Fruit fly (Drosophila melanogaster) whole organism: ENCODE data around the gene CG5641.

Experiments used
- CG8478 ChIP-seq: fragments of >200 bp; optimal IDR thresholded peaks from 2 replicates; lab custom pipeline; 2018; ENCODE audit warnings: inconsistent platforms
- Dll ChIP-seq: fragments of >200 bp; optimal IDR thresholded peaks from 2 replicates; lab custom pipeline; 2017
- EcR ChIP-seq, 2 experiments: fragments of >200 bp; optimal IDR thresholded peaks; 2 replicates each; lab custom pipeline; 2017; ENCODE audit warnings: missing biosample characterization in 2 of 2, missing genetic modification characterization in 2 of 2, missing genetic modification reagents in 2 of 2
- pan ChIP-seq: fragments of >200 bp; optimal IDR thresholded peaks from 2 replicates; lab custom pipeline; 2017
- psq ChIP-seq: fragments of >200 bp; optimal IDR thresholded peaks from 2 replicates; lab custom pipeline; 2017
- usp ChIP-seq: fragments of >200 bp; optimal IDR thresholded peaks from 2 replicates; lab custom pipeline; 2017; ENCODE audit warnings: missing biosample characterization, missing genetic modification characterization, mixed read lengths

CG5641 gene

DNA sequence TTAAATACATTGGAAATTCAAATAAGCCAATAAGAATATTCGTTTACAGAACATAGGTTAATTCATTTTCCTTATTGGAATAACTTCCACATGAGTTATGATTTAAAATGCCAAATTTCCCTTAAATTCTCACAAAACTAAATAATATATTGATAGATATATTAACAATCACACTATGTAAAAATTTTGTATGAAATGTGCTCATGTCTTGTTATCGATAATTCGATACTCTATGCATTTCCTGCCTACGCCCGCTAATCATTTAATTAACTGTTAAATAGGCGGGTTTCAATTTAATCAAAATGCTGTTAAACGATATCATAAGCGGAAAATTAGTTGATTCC lies 2.8 kb downstream of the CG5641 start, which contains the start of gene NANS:
Gene NANS, plus strand, starts transcription at position 269 of the 344 bp plus-strand sequence.
- TF ChIP-seq Dll (lab: Kevin White, UChicago) (no peak), psq (lab: Kevin White, UChicago) (no peak), pan (no peak), EcR (GFP tag; optimal IDR thresholded peaks at IDR 0.05; lab: Kevin White, UChicago) (no peak), CG8478 (no peak), usp (GFP tag; lab: Kevin White, UChicago) (no peak)

DNA sequence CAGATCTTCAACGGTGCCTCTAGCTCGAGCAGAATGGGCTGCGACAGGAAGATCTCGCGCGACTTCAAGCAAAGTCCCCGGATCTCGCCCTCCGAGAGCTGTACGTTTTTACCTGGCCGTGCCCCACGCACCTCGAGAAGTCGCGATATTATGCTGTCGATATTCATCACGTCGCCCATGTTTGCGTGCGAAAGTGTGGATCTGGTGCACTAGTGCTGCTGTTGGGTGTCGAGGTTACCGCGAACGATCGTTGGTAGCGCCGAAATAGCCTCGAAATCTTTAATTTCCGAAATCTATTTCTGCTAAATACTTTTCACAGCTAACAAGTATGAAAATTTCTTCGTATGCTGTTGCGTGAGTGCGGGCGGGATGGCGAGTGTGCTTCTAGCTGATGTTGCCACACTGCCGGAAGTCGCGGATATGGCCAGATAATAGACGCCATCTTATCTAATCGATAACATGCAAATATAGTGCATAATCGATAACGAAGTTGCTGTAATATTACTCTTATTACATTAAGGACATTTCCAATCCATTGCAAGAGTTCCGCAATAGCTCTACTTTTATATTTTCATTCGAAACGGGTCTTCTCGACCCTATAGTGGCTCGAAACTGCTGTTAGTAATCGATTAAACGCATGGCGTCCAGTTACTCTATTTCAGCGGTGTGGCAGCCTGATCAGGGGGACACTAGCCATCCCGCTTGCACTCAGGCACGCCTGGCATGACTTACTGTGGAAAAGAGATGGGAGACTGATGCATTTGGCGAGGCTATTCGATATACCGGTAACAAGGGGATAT lies 3.4 kb downstream of the CG5641 start, which contains the start of gene Pp1-87B:
Gene Pp1-87B, minus strand, starts transcription at position 408 of the 800 bp plus-strand sequence.
- TF ChIP-seq psq (lab: Kevin White, UChicago) (no peak), CG8478 (peak; percentile 71)

DNA sequence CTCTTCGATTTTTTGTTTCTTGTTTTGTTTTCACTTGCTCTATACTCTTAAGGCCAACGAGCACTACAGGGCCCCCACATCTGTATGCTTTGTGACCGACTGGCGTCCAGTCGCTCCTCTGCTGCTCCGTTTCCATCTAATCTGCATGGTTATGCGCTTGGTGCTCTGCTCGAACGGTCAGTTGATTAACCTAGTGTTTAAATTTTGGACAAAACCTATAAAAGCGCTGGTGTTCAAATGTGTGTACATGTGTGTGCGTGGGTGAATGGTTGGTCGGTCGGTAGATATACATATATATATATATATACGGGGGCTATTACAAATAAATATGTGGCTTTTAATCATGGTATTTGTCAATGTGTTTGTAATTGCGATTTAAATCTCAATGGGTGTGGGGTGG lies 5.1 kb downstream of the CG5641 start:
- no peak for TF ChIP-seq pan
- TF ChIP-seq usp (GFP tag; lab: Kevin White, UChicago), result no peak
- TF ChIP-seq CG8478, result no peak
- TF ChIP-seq psq (lab: Kevin White, UChicago), result no peak
- TF ChIP-seq EcR (GFP tag; optimal IDR thresholded peaks at IDR 0.05; lab: Kevin White, UChicago), result no peak
- no peak for TF ChIP-seq Dll (lab: Kevin White, UChicago)

DNA sequence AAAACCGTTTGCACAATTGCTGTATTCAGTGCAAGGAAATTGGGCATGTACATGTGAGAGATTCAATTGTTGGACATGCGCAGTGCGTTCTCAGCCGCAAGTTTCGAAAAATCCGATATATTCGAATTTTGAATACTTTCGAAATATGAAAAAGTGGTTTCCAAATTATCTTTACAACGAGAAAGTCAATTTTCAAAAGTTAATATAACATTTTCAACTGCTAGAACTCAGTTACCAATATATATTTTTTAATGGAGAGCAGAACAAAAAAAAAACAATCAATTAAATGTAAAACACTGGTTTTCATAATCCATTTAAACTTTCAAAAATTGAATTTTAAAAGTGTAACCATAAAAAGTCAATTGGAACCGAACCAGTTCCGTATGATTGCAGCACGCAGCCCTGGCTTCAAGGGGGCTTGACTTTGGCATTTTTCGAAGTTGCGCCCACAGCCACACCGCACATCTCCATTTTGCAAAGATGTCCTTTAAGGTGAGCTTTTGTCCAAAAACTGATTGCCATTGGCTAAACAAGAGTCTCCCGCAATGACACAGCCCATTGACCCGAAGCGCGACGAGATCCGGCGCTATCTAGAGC lies 6.6 kb downstream of the CG5641 start, which contains the start of the genes Scgbeta and CG17202:
Gene Scgbeta, minus strand, starts transcription at position 51 of the 597 bp plus-strand sequence.
Gene CG17202, plus strand, starts transcription at position 390 of the 597 bp plus-strand sequence.
- TF ChIP-seq usp (GFP tag; lab: Kevin White, UChicago) (no peak), Dll (lab: Kevin White, UChicago) (no peak), pan (no peak), psq (lab: Kevin White, UChicago) (no peak), CG8478 (no peak), EcR (GFP tag; optimal IDR thresholded peaks at IDR 0.05; lab: Kevin White, UChicago) (no peak)

DNA sequence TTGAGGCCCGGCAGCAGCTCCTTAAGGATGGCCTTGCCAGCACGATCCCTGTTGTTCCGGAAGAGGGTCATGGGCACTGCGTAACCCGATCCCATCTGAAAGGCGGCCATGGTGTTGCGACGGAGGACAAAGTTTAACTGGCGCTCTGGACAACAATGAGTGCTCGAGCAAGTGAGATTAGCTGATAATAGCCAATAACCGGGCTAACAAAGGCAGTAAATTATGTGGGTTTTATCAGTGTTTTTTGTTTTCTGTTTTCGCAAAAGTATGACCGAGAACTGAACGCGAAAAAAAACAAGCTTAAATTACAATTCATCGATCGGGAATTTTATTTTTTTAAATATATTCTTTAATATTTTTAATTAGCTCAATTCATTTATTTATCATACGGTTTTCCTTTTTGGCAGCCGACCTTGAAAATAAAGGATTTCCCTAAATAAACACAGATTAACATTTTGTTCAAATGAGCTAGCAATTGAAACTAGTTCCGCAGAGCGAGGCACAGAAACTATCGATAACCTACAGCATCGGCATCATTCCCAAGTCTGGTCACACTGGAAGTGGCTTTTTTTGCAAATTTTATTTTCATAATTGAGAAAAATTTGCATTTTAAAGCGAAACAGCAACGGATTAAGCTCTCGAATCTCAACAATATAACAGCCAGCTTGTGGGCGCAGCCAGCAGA lies 15.7 kb downstream of the CG5641 start, which contains the start of the genes Dip-C and pps:
Gene Dip-C, minus strand, starts transcription at position 486 of the 685 bp plus-strand sequence.
Gene pps, plus strand, starts transcription at position 555 of the 685 bp plus-strand sequence.
- TF ChIP-seq EcR (GFP tag; optimal IDR thresholded peaks at IDR 0.05; lab: Kevin White, UChicago) (no peak), pan (no peak), usp (GFP tag; lab: Kevin White, UChicago) (no peak), CG8478 (no peak), psq (lab: Kevin White, UChicago) (no peak), Dll (lab: Kevin White, UChicago) (no peak)

DNA sequence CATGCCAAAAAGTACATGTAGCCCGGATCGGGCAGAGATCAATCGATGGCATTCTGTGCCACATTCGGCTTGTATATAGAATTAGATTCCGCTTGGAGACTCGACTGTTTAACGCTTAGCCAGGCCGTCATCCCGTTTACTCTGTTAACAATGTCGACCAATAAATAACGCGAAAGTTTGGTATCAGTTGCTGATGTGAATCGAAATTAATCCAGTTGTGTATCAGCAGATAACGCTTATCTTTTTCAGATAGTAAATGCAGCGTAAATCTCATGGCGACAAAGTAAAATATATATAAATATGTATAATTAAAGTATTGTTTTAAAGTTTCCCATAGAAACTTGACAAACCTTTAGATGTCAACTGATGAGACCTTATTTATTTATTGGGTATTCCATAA lies 17.6 kb downstream of the CG5641 start:
- no peak for TF ChIP-seq CG8478
- no peak for TF ChIP-seq pan
- TF ChIP-seq Dll (lab: Kevin White, UChicago), result no peak
- TF ChIP-seq EcR (GFP tag; optimal IDR thresholded peaks at IDR 0.05; lab: Kevin White, UChicago), result no peak
- TF ChIP-seq psq (lab: Kevin White, UChicago), result no peak
- no peak for TF ChIP-seq usp (GFP tag; lab: Kevin White, UChicago)

DNA sequence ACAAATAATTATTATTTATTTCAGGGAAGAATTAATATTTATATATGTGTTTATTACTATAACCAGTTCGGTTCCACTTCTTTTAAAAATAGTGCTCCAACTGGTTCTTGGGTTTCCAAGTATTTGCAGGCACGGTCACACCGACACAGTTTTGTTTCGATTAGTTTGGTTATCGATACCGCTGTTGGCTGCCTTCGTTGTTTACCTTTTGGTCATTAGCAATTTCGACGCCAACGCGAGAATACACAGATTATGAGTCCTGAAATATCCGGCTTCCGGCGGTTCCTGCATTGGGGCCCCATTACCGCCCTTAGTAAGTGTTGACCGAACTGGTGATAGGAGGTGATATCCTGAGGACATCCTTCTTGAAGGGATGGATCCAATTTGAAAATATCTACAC lies 20.9 kb downstream of the CG5641 start, which contains the start of gene CG5196:
Gene CG5196, plus strand, starts transcription at position 157 of the 400 bp plus-strand sequence.
- TF ChIP-seq usp (GFP tag; lab: Kevin White, UChicago), result no peak
- no peak for TF ChIP-seq Dll (lab: Kevin White, UChicago)
- TF ChIP-seq CG8478, result no peak
- TF ChIP-seq pan, result no peak
- TF ChIP-seq EcR (GFP tag; optimal IDR thresholded peaks at IDR 0.05; lab: Kevin White, UChicago), result no peak
- no peak for TF ChIP-seq psq (lab: Kevin White, UChicago)

DNA sequence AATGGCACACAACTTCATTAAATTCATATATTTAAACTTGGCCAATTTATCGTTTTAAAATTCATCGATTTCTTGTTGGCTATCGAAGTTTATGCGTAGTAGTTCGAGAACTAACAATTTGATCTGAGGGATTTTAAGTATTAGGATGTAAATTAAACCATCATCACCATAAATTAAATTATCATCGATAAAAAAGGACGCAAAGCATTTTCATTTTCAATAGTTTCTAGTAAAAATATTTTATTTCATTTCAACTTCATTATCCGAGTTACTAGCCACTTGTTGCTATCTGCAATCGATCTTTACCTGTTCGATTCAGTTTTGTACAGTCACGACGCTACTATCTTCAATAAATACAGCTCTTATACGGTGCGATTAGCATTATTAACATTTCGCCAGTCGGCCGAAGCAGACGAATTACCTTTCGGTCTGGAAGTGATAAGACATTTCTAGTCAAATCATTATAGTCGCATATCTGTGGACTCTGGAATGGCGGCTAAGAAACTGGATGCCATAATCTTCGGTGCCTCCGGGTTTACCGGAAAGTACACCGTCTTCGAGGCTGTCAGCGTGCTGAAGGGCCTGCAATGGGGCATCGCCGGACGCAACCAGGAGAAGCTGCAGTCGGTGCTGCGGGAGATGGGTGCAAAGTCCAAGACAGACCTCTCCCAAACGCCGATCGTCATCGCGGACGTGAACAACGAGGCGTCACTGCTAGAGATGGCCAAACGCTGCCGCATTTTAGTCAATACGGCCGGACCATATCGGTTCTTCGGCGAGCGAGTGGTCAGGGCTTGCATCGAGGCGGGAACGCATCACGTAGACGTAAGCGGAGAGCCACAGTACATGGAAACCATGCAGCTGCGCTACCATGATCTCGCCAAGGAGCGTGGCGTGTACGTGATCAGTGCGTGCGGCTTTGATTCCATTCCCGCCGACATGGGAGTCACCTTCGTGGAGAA lies 22.6 kb downstream of the CG5641 start, which contains the start of gene CG5167:
Gene CG5167, plus strand, starts transcription at position 298 of the 962 bp plus-strand sequence.
- TF ChIP-seq pan (no peak), psq (lab: Kevin White, UChicago) (no peak), CG8478 (no peak), usp (GFP tag; lab: Kevin White, UChicago) (no peak), Dll (lab: Kevin White, UChicago) (no peak), EcR (GFP tag; optimal IDR thresholded peaks at IDR 0.05; lab: Kevin White, UChicago) (no peak)

DNA sequence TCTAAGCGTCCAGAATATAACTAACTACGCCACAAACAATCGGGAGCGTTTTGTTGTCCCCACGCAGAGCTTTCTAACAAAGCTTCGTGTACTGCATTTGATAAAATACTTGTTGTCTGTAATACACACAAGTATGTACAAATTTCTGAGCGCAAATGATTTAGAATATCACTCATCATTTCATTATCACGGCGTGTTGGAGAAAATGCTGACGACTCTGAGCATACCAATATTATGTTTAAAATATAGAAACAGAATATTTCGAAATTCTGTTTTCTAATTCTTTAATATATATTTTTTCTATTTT lies 23.2 kb downstream of the CG5641 start, which contains the start of gene Cyp9f2:
Gene Cyp9f2, minus strand, starts transcription at position 101 of the 307 bp plus-strand sequence.
- TF ChIP-seq pan (no peak), CG8478 (no peak)

DNA sequence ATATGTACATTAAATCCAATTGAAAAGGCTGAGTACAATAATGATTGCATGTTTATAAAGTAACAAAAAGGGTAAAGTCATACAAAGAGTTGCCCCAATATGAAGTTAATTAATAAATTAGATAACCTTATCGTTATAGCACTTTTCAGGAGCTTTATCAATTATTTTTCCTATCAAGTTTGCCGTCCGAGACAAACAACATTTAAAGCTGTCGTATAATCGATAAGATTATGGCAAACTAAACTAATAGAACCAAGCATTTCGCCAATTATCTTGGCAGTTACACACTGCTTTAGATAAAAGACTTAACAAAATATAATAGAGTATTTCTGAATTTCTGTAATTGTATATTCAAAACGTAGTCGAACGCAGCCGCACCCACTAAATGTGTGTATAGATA lies 23.9 kb downstream of the CG5641 start:
- TF ChIP-seq Dll (lab: Kevin White, UChicago), result no peak
- TF ChIP-seq psq (lab: Kevin White, UChicago), result no peak
- no peak for TF ChIP-seq EcR (GFP tag; optimal IDR thresholded peaks at IDR 0.05; lab: Kevin White, UChicago)
- no peak for TF ChIP-seq usp (GFP tag; lab: Kevin White, UChicago)
- no peak for TF ChIP-seq CG8478
- TF ChIP-seq pan, result no peak

DNA sequence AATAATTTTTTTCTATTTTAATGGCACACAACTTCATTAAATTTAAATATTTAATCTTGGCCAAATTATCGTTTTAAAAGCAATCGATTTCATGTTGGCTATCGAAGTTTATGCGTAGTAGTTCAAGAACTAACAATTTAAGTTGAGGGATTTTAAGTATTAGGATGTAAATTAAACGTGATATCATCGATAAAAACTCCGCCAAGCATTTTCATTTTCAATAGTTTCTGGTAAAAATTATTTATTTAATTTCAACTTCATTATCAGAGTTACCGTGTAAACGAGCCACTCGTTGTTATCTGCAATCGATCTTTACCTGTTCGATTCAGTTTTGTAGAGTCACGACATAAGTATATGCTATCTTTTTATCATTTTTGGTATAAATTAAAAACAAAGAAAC lies 26.1 kb downstream of the CG5641 start:
- TF ChIP-seq Dll (lab: Kevin White, UChicago) (no peak), CG8478 (no peak), EcR (GFP tag; optimal IDR thresholded peaks at IDR 0.05; lab: Kevin White, UChicago) (no peak), usp (GFP tag; lab: Kevin White, UChicago) (no peak), pan (no peak), psq (lab: Kevin White, UChicago) (no peak)
